Worm (Caenorhabditis elegans): ENCODE data around the gene Y111B2A.12.

Y111B2A.12 gene

ce11 chrIII:12583466-12583865, 25.6 kb upstream of the Y111B2A.12 start (continued):
- TF ChIP-seq unc-62 (GFP tag; optimal IDR thresholded peaks at IDR 0.05 in 1 of 2), result peak in 1 of 2 experiments; percentile 100
- peak; percentile 85 for TF ChIP-seq unc-62 (tag; optimal IDR thresholded peaks at IDR 0.05)
- peak; percentile 98 for TF ChIP-seq hlh-11 (tag; optimal IDR thresholded peaks at IDR 0.05)
- no peak for TF ChIP-seq zip-2 (tag; optimal IDR thresholded peaks at IDR 0.05)
- peak; percentile 82 for TF ChIP-seq mes-2 (tag; optimal IDR thresholded peaks at IDR 0.05; ENCODE audit: poor library complexity, severe bottlenecking)
- TF ChIP-seq hlh-30 (tag; optimal IDR thresholded peaks at IDR 0.05; ENCODE audit: insufficient read depth), result peak; percentile 100
- TF ChIP-seq ceh-44 (GFP tag; IDR thresholded peaks at IDR 0.05), result no peak
- TF ChIP-seq saeg-2 (GFP tag; IDR thresholded peaks at IDR 0.05), result 0 out of 2 replicates have a peak, but pooled peaks have one; percentile 9
- TF ChIP-seq hif-1 (tag; optimal IDR thresholded peaks at IDR 0.05), result peak; percentile 22 to 88
- peak; percentile 98 for TF ChIP-seq dve-1 (tag; optimal IDR thresholded peaks at IDR 0.05; ENCODE audit: insufficient read depth)
- TF ChIP-seq F44E2.7 (GFP tag; IDR thresholded peaks at IDR 0.05), result no peak
- TF ChIP-seq hmg-1.1 (GFP tag; IDR thresholded peaks at IDR 0.05), result peak; percentile 92
- peak; percentile 66 for TF ChIP-seq nhr-102 (tag; optimal IDR thresholded peaks at IDR 0.05)
- TF ChIP-seq ZK546.5 (tag; optimal IDR thresholded peaks at IDR 0.05), result no peak
- peak; percentile 77 for TF ChIP-seq jun-1 (tag; optimal IDR thresholded peaks at IDR 0.05)
- peak; percentile 3 for TF ChIP-seq pqm-1 (tag; optimal IDR thresholded peaks at IDR 0.05)
- peak; percentile 98 for TF ChIP-seq aha-1 (tag)
- TF ChIP-seq duxl-1 (tag; optimal IDR thresholded peaks at IDR 0.05; ENCODE audit: poor library complexity), result peak; percentile 34
- peak; percentile 96 for TF ChIP-seq dmd-6 (GFP tag; IDR thresholded peaks at IDR 0.05)
- TF ChIP-seq ceh-32 (tag; optimal IDR thresholded peaks at IDR 0.05; ENCODE audit: poor library complexity), result no peak
- no peak for TF ChIP-seq lin-15B (tag; optimal IDR thresholded peaks at IDR 0.05)
- peak; percentile 99 to 100 for TF ChIP-seq mdl-1 (tag; optimal IDR thresholded peaks at IDR 0.05)
- TF ChIP-seq mdt-29 (GFP tag; IDR thresholded peaks at IDR 0.05), result no peak
- TF ChIP-seq R02D3.7 (tag; optimal IDR thresholded peaks at IDR 0.05), result no peak
- TF ChIP-seq attf-4 (tag; optimal IDR thresholded peaks at IDR 0.05), result no peak
- TF ChIP-seq php-3 (GFP tag; IDR thresholded peaks at IDR 0.05), result 0 out of 2 replicates have a peak, but pooled peaks have one; percentile 28
- TF ChIP-seq aly-2 (tag; optimal IDR thresholded peaks at IDR 0.05), result no peak
- TF ChIP-seq lim-7 (GFP tag; IDR thresholded peaks at IDR 0.05), result no peak
- TF ChIP-seq D1046.2 (GFP tag; IDR thresholded peaks at IDR 0.05), result peak; percentile 71; the same call in 1 of the 2 replicates
- TF ChIP-seq unc-130 (GFP tag; optimal IDR thresholded peaks at IDR 0.05), result no peak
- peak; percentile 99 for TF ChIP-seq mxl-3 (GFP tag; optimal IDR thresholded peaks at IDR 0.05)
- TF ChIP-seq snpc-4 (tag; optimal IDR thresholded peaks at IDR 0.05), result peak; percentile 14
- no peak for TF ChIP-seq nhr-42 (GFP tag; IDR thresholded peaks at IDR 0.05)
- peak; percentile 62 for TF ChIP-seq zag-1 (tag; optimal IDR thresholded peaks at IDR 0.05)
- peak; percentile 70 for TF ChIP-seq pha-4 (GFP tag; IDR thresholded peaks at IDR 0.05)
- peak; percentile 94 for TF ChIP-seq pha-4 (tag; optimal IDR thresholded peaks at IDR 0.05)
- peak; percentile 97 for TF ChIP-seq nhr-11 (tag; optimal IDR thresholded peaks at IDR 0.05)
- peak; percentile 70 for TF ChIP-seq gei-8 (GFP tag; optimal IDR thresholded peaks at IDR 0.05)
- 0 out of 2 replicates have a peak, but pooled peaks have one; percentile 47 for TF ChIP-seq madf-9 (GFP tag; conservative IDR thresholded peaks at IDR 0.05)
- TF ChIP-seq ceh-82 (tag; optimal IDR thresholded peaks at IDR 0.05), result no peak
- peak; percentile 59 for TF ChIP-seq cey-2 (tag; optimal IDR thresholded peaks at IDR 0.05; ENCODE audit: borderline replicate concordance, insufficient read depth)
- no peak for TF ChIP-seq sdz-12 (GFP tag; optimal IDR thresholded peaks at IDR 0.05)
- peak; percentile 86 for TF ChIP-seq rbr-2 (tag; optimal IDR thresholded peaks at IDR 0.05)
- TF ChIP-seq set-16 (GFP tag; IDR thresholded peaks at IDR 0.05), result peak; percentile 56; the same call in 1 of the 2 replicates
- TF ChIP-seq spr-1 (tag; optimal IDR thresholded peaks at IDR 0.05), result peak; percentile 59
- peak; percentile 70 for TF ChIP-seq dpl-1 (GFP tag; optimal IDR thresholded peaks at IDR 0.05)
- no peak for TF ChIP-seq ceh-28 (tag; optimal IDR thresholded peaks at IDR 0.05)
- 0 out of 2 replicates have a peak, but pooled peaks have one; percentile 18 for TF ChIP-seq zfp-3 (GFP tag; conservative IDR thresholded peaks at IDR 0.05)
- TF ChIP-seq daf-19 (GFP tag; conservative IDR thresholded peaks at IDR 0.05), result no peak
- peak; percentile 85 for TF ChIP-seq nhr-48 (tag; optimal IDR thresholded peaks at IDR 0.05)
- TF ChIP-seq nhr-237 (tag; optimal IDR thresholded peaks at IDR 0.05), result no peak

Data from whole organism, L4 larva.